Fruit fly (Drosophila melanogaster): ENCODE results near the gene Cdk12.

- TF ChIP-seq Fer2 (tag; optimal IDR thresholded peaks at IDR 0.05): no peak
- no peak for TF ChIP-seq klu (GFP tag; IDR thresholded peaks at IDR 0.05)
- TF ChIP-seq run (tag; optimal IDR thresholded peaks at IDR 0.05): no peak
- TF ChIP-seq zfh1 (GFP tag; IDR thresholded peaks at IDR 0.05): no peak
- TF ChIP-seq org-1 (GFP tag; optimal IDR thresholded peaks at IDR 0.05): no peak
- no peak for TF ChIP-seq oc (tag; optimal IDR thresholded peaks at IDR 0.05)
- no peak for TF ChIP-seq pzg (GFP tag; optimal IDR thresholded peaks at IDR 0.05)
- no peak for TF ChIP-seq CG17802 (tag; optimal IDR thresholded peaks at IDR 0.05)
- no peak for TF ChIP-seq CG16863 (GFP tag; optimal IDR thresholded peaks at IDR 0.05)
- TF ChIP-seq CG7745 (tag; optimal IDR thresholded peaks at IDR 0.05): no peak
- no peak for TF ChIP-seq zen2 (GFP tag; IDR thresholded peaks at IDR 0.05; ENCODE audit: partially characterized antibody)
- no peak for TF ChIP-seq dmrt11E (tag; optimal IDR thresholded peaks at IDR 0.05)
These were observed 25.6 kb upstream of the Cdk12 start, which contains the start of gene Neu2 for dm6 chr3L:21490486-21490885.

All from whole organism, embryonic.